Worm (Caenorhabditis elegans) whole organism, L4/young adult: ENCODE measurements around the gene C45B11.8.

Source experiments
- W03F9.2 ChIP-seq: fragments of 150-350 bp; optimal IDR thresholded peaks from 2 replicates; lab custom pipeline; 2014; ENCODE audit warnings: missing biosample characterization, missing genetic modification characterization
- dao-5 ChIP-seq: sonication (generic microtip); optimal IDR thresholded peaks from 2 replicates; lab custom pipeline; 2016; ENCODE audit warnings: missing genotype, missing genetic modification characterization, moderate library complexity, missing compliant biosample characterization
- him-1 ChIP-seq: sonication (generic microtip); optimal IDR thresholded peaks from 2 replicates; lab custom pipeline; 2016; ENCODE audit warnings: missing genotype, missing genetic modification reagents, missing genetic modification characterization, missing compliant biosample characterization

ce11 chrV:11039379-11039954 is 1.1 kb upstream of the C45B11.8 start, which contains the start of gene pak-2:
- TF ChIP-seq him-1 (peak; percentile 55), W03F9.2 (tag; lab: Kevin White, UChicago) (peak; percentile 52), dao-5 (tag; lab: Kevin White, UChicago) (no peak)
